Worm (Caenorhabditis elegans): ENCODE measurements around the gene hpl-1.

hpl-1 gene

DNA sequence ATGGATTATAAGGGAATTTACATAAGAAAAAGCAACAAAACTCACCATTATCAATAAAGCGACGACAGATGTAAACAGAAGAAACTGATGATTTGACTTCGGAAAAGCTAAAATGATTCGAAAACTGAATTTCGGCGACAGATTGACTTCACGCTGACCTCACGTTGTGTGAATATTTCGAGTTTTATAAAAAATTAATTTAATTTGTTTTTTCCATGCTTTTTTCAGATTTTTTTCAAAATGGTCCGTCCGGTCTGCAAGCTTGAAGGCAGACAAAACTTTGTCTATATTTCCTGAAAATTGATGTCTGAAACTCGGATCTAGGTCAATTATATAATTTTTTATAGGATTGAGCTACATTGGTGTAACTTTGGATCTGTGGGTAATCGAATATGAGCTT lies 3.0 kb upstream of the hpl-1 start, which contains the start of gene K08H2.5:
Gene K08H2.5, minus strand, starts transcription at position 101 of the 400 bp plus-strand sequence.
- TF ChIP-seq crh-2 (tag; optimal IDR thresholded peaks at IDR 0.05) (no peak), F13H6.1 (tag; optimal IDR thresholded peaks at IDR 0.05) (no peak), lsy-2 (tag; optimal IDR thresholded peaks at IDR 0.05) (no peak), lin-11 (tag; optimal IDR thresholded peaks at IDR 0.05) (no peak), ZK546.5 (tag; optimal IDR thresholded peaks at IDR 0.05) (no peak), nhr-23 (tag; optimal IDR thresholded peaks at IDR 0.05) (no peak)

ce11 chrX:13246668-13247358 lies 1.6 kb downstream of the hpl-1 start:
- TF ChIP-seq nhr-21 (tag; optimal IDR thresholded peaks at IDR 0.05) (peak; percentile 48), Y55F3AM.14 (GFP tag; optimal IDR thresholded peaks at IDR 0.05) (no peak), dmd-4 (tag; optimal IDR thresholded peaks at IDR 0.05) (no peak), sma-9 (GFP tag; optimal IDR thresholded peaks at IDR 0.05) (peak; percentile 48), sma-9 (tag; optimal IDR thresholded peaks at IDR 0.05) (no peak), nhr-25 (tag; optimal IDR thresholded peaks at IDR 0.05) (peak; percentile 59)

DNA sequence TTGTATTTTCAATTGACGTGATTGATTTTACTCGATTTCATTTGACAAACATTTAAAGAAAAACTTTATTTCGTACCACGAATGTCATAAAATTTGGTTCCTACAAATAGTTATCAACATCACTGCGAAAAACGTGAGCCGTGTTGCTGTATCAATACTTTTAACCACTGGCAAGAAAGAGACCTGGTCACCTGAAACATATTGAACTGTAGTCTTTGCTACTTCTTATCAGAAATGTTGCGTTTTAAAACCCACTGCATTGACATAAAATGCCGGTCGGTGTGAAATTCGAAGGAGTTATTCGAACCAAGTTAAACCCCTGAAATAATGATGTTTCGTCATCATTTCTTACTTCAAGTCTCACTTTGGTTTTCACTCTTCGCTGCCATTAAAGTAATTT lies 2.4 kb downstream of the hpl-1 start:
- TF ChIP-seq gmeb-1 (tag; optimal IDR thresholded peaks at IDR 0.05) (peak; percentile 14), fos-1 (tag; optimal IDR thresholded peaks at IDR 0.05) (peak; percentile 26), nhr-77 (tag; optimal IDR thresholded peaks at IDR 0.05) (no peak), lsy-2 (tag; optimal IDR thresholded peaks at IDR 0.05) (no peak), F13H6.1 (tag; optimal IDR thresholded peaks at IDR 0.05) (no peak), C34F6.9 (tag; optimal IDR thresholded peaks at IDR 0.05) (no peak), egl-27 (tag; optimal IDR thresholded peaks at IDR 0.05) (no peak), nhr-12 (tag; optimal IDR thresholded peaks at IDR 0.05) (no peak), ztf-11 (tag; optimal IDR thresholded peaks at IDR 0.05) (no peak), ceh-82 (tag; optimal IDR thresholded peaks at IDR 0.05) (no peak), sma-9 (GFP tag; optimal IDR thresholded peaks at IDR 0.05) (peak; percentile 44), sma-9 (tag; optimal IDR thresholded peaks at IDR 0.05) (no peak), nhr-25 (tag; optimal IDR thresholded peaks at IDR 0.05) (no peak)

ce11 chrX:13248265-13248664 lies 3.1 kb downstream of the hpl-1 start, which contains the start of gene K08H2.7:
TSS of gene K08H2.7 (minus strand) at chrX:13248437.
- no peak for TF ChIP-seq blmp-1 (tag; optimal IDR thresholded peaks at IDR 0.05; ENCODE audit: insufficient read depth)
- peak; percentile 81 for TF ChIP-seq sma-9 (GFP tag; optimal IDR thresholded peaks at IDR 0.05)
- no peak for TF ChIP-seq sma-9 (tag; optimal IDR thresholded peaks at IDR 0.05)
- peak; percentile 91 for TF ChIP-seq elt-1 (tag; optimal IDR thresholded peaks at IDR 0.05)
- TF ChIP-seq ceh-16 (tag; optimal IDR thresholded peaks at IDR 0.05), result peak; percentile 23
- peak; percentile 43 for TF ChIP-seq nhr-23 (tag; optimal IDR thresholded peaks at IDR 0.05)
- peak; percentile 55 for TF ChIP-seq nhr-25 (tag; optimal IDR thresholded peaks at IDR 0.05)
- TF ChIP-seq egl-27 (tag; optimal IDR thresholded peaks at IDR 0.05), result no peak

ce11 chrX:13249102-13249501 lies 3.9 kb downstream of the hpl-1 start:
- TF ChIP-seq Y55F3AM.14 (GFP tag; optimal IDR thresholded peaks at IDR 0.05) (no peak), sma-9 (GFP tag; optimal IDR thresholded peaks at IDR 0.05) (no peak), sma-9 (tag; optimal IDR thresholded peaks at IDR 0.05) (no peak), unc-62 (GFP tag; optimal IDR thresholded peaks at IDR 0.05) (no peak), ama-1 (optimal IDR thresholded peaks at IDR 0.05) (no peak), nhr-6 (tag; optimal IDR thresholded peaks at IDR 0.05) (no peak), nhr-77 (tag; optimal IDR thresholded peaks at IDR 0.05) (no peak), ztf-11 (tag; optimal IDR thresholded peaks at IDR 0.05) (no peak), nhr-12 (tag; optimal IDR thresholded peaks at IDR 0.05) (no peak), nhr-23 (tag; optimal IDR thresholded peaks at IDR 0.05) (no peak), ztf-1 (GFP tag; conservative IDR thresholded peaks at IDR 0.05) (no peak), unc-55 (GFP tag; optimal IDR thresholded peaks at IDR 0.05) (no peak), ceh-16 (tag; optimal IDR thresholded peaks at IDR 0.05) (no peak), peb-1 (tag; optimal IDR thresholded peaks at IDR 0.05) (no peak), zag-1 (tag; optimal IDR thresholded peaks at IDR 0.05) (no peak), nhr-25 (tag; optimal IDR thresholded peaks at IDR 0.05) (no peak), gmeb-1 (tag; optimal IDR thresholded peaks at IDR 0.05) (no peak), R02D3.7 (tag; optimal IDR thresholded peaks at IDR 0.05) (no peak), nhr-129 (tag; optimal IDR thresholded peaks at IDR 0.05) (no peak), mbf-1 (tag; optimal IDR thresholded peaks at IDR 0.05) (no peak)

Measured in whole organism, L2 larva.